Fruit fly (Drosophila melanogaster): ENCODE data around the gene Ptp61F.

Gene Ptp61F

dm6 chr3L:1342133-1342580 is 132.9 kb downstream of the Ptp61F start, which contains the start of gene indra:
indra (minus strand) TSS chr3L:1342403.
- TF ChIP-seq CG6163 (GFP tag; IDR thresholded peaks at IDR 0.05) (peak; percentile 48; the same call in 1 of the 3 replicates), achi (GFP tag; optimal IDR thresholded peaks at IDR 0.05) (no peak), CG3919 (GFP tag; optimal IDR thresholded peaks at IDR 0.05) (no peak), CG8632 (GFP tag; optimal IDR thresholded peaks at IDR 0.05) (no peak), CG10631 (GFP tag; optimal IDR thresholded peaks at IDR 0.05) (no peak), fd85E (GFP tag; optimal IDR thresholded peaks at IDR 0.05) (no peak), Ets21C (GFP tag; optimal IDR thresholded peaks at IDR 0.05) (no peak), CG6792 (GFP tag; optimal IDR thresholded peaks at IDR 0.05) (peak; percentile 46), pdm3 (GFP tag; optimal IDR thresholded peaks at IDR 0.05) (no peak), CG11902 (GFP tag; optimal IDR thresholded peaks at IDR 0.05) (peak; percentile 47), dsx (GFP tag; optimal IDR thresholded peaks at IDR 0.05; ENCODE audit: poor library complexity, severe bottlenecking) (no peak), Smox (GFP tag; optimal IDR thresholded peaks at IDR 0.05) (no peak), CG9139 (GFP tag; optimal IDR thresholded peaks at IDR 0.05) (no peak), CG15336 (GFP tag; IDR thresholded peaks at IDR 0.05) (no peak), Lpt (GFP tag; optimal IDR thresholded peaks at IDR 0.05) (no peak), Met (GFP tag; optimal IDR thresholded peaks at IDR 0.05) (no peak), CG3032 (tag; optimal IDR thresholded peaks at IDR 0.05) (peak; percentile 49), CG7368 (GFP tag; optimal IDR thresholded peaks at IDR 0.05) (no peak), lz (GFP tag; optimal IDR thresholded peaks at IDR 0.05) (peak; percentile 64), CG6854 (GFP tag; optimal IDR thresholded peaks at IDR 0.05) (no peak), Blimp-1 (GFP tag; optimal IDR thresholded peaks at IDR 0.05) (no peak), CG1621 (tag; optimal IDR thresholded peaks at IDR 0.05) (no peak), Sox14 (GFP tag; optimal IDR thresholded peaks at IDR 0.05) (peak; percentile 66), esn (GFP tag; optimal IDR thresholded peaks at IDR 0.05) (peak; percentile 76), Eip93F (GFP tag; optimal IDR thresholded peaks at IDR 0.05) (no peak), fd59A (GFP tag; optimal IDR thresholded peaks at IDR 0.05) (no peak), CG8119 (GFP tag; IDR thresholded peaks at IDR 0.05) (0 out of 3 replicates have a peak, but pooled peaks have one; percentile 28), CG31627 (GFP tag; optimal IDR thresholded peaks at IDR 0.05) (peak; percentile 77), Ets96B (tag; optimal IDR thresholded peaks at IDR 0.05) (peak; percentile 47), CG6276 (GFP tag; optimal IDR thresholded peaks at IDR 0.05) (no peak), spab (GFP tag; optimal IDR thresholded peaks at IDR 0.05) (no peak), CG10669 (GFP tag; optimal IDR thresholded peaks at IDR 0.05) (no peak), Gug (GFP tag; IDR thresholded peaks at IDR 0.05) (0 out of 2 replicates have a peak, but pooled peaks have one; percentile 26), CG11294 (GFP tag; IDR thresholded peaks at IDR 0.05) (0 out of 2 replicates have a peak, but pooled peaks have one; percentile 36), CG34406 (GFP tag; optimal IDR thresholded peaks at IDR 0.05) (no peak), ss (GFP tag; optimal IDR thresholded peaks at IDR 0.05) (peak in 1 of 2 experiments; percentile 11), CG16779 (tag; optimal IDR thresholded peaks at IDR 0.05) (no peak), CG8319 (GFP tag; optimal IDR thresholded peaks at IDR 0.05) (no peak), Sox102F (GFP tag; optimal IDR thresholded peaks at IDR 0.05) (no peak), CG6808 (GFP tag; optimal IDR thresholded peaks at IDR 0.05) (no peak), eg (GFP tag; IDR thresholded peaks at IDR 0.05) (peak; percentile 48; the same call in 2 of the 3 replicates), topi (GFP tag; optimal IDR thresholded peaks at IDR 0.05) (no peak), CG32006 (GFP tag; optimal IDR thresholded peaks at IDR 0.05) (no peak), Hr39 (GFP tag; optimal IDR thresholded peaks at IDR 0.05) (no peak), Eip78C (GFP tag) (peak; percentile 71), acj6 (GFP tag; optimal IDR thresholded peaks at IDR 0.05) (no peak), dac (GFP tag; optimal IDR thresholded peaks at IDR 0.05) (no peak), CG4318 (GFP tag; optimal IDR thresholded peaks at IDR 0.05) (no peak), Hr38 (GFP tag; optimal IDR thresholded peaks at IDR 0.05) (no peak), CG11762 (GFP tag; optimal IDR thresholded peaks at IDR 0.05; ENCODE audit: insufficient read depth) (peak; percentile 7), cyc (GFP tag; optimal IDR thresholded peaks at IDR 0.05) (peak; percentile 66), svp (GFP tag) (peak; percentile 70)
